Fruit fly (Drosophila melanogaster) whole organism, embryonic: ENCODE data around the gene CG15408.

Experiments
- Bgb ChIP-seq: fragments of 200-800 bp; sonication (Bioruptor generic); IDR thresholded peaks from 2 replicates; pipeline ENCODE4 v1.3.6; 2022; ENCODE audit warnings: missing biosample characterization, missing genetic modification characterization; ENCODE audit not compliant: partially characterized antibody
- Blimp-1 ChIP-seq: fragments of 200-800 bp; sonication (Bioruptor generic); optimal IDR thresholded peaks from 3 replicates; lab custom pipeline; 2018; ENCODE audit warnings: missing biosample characterization, missing genetic modification characterization, mild to moderate bottlenecking, moderate library complexity, missing genetic modification reagents
- CG10209 ChIP-seq: fragments of 200-800 bp; sonication (Bioruptor generic); optimal IDR thresholded peaks from 3 replicates; lab custom pipeline; 2017; ENCODE audit warnings: missing biosample characterization, mild to moderate bottlenecking, missing genetic modification characterization, missing genetic modification reagents
- CG12219 ChIP-seq: fragments of 200-800 bp; sonication (Bioruptor generic); optimal IDR thresholded peaks from 3 replicates; lab custom pipeline; 2018; ENCODE audit warnings: missing biosample characterization, mild to moderate bottlenecking, missing genetic modification characterization
- CG12236 ChIP-seq: fragments of 200-800 bp; sonication (Bioruptor generic); optimal IDR thresholded peaks from 2 replicates; lab custom pipeline; 2016; ENCODE audit warnings: missing biosample characterization, missing genetic modification characterization
- CG14710 ChIP-seq: fragments of 200-800 bp; sonication (Bioruptor generic); optimal IDR thresholded peaks from 3 replicates; lab custom pipeline; 2019; ENCODE audit warnings: missing biosample characterization, mild to moderate bottlenecking, missing genetic modification characterization, moderate library complexity
- CG1529 ChIP-seq: fragments of 200-800 bp; sonication (Bioruptor generic); optimal IDR thresholded peaks from 3 replicates; lab custom pipeline; 2018; ENCODE audit warnings: missing biosample characterization, missing genetic modification characterization
- CG1792 ChIP-seq: fragments of 200-800 bp; sonication (Bioruptor generic); optimal IDR thresholded peaks from 2 replicates; lab custom pipeline; 2016; ENCODE audit warnings: missing biosample characterization, missing genetic modification characterization
- CG18599 ChIP-seq: fragments of 200-800 bp; sonication (Bioruptor generic); optimal IDR thresholded peaks from 3 replicates; lab custom pipeline; 2017; ENCODE audit warnings: missing biosample characterization, missing genetic modification characterization, mild to moderate bottlenecking, moderate library complexity, missing genetic modification reagents
- CG3281 ChIP-seq: fragments of 200-800 bp; sonication (Bioruptor generic); optimal IDR thresholded peaks from 3 replicates; lab custom pipeline; 2017; ENCODE audit warnings: missing biosample characterization, mild to moderate bottlenecking, missing genetic modification characterization
- CG34376 ChIP-seq: fragments of 200-800 bp; sonication (Bioruptor generic); optimal IDR thresholded peaks from 2 replicates; lab custom pipeline; 2018; ENCODE audit warnings: missing biosample characterization, mild to moderate bottlenecking, missing genetic modification characterization
- CG42726 ChIP-seq: fragments of 200-800 bp; sonication (Bioruptor generic); IDR thresholded peaks from 2 replicates; pipeline ENCODE4 v1.3.6; 2022; ENCODE audit warnings: missing biosample characterization, missing genetic modification characterization; ENCODE audit not compliant: partially characterized antibody
- CG5953 ChIP-seq: fragments of 200-800 bp; sonication (Bioruptor generic); IDR thresholded peaks from 2 replicates; pipeline ENCODE4 v1.3.6; 2022; ENCODE audit warnings: missing biosample characterization, missing genetic modification characterization
- CG7928 ChIP-seq: fragments of 200-800 bp; sonication (Bioruptor generic); optimal IDR thresholded peaks from 2 replicates; lab custom pipeline; 2017; ENCODE audit warnings: missing biosample characterization, mild to moderate bottlenecking, missing genetic modification characterization
- CG8359 ChIP-seq: fragments of 200-800 bp; sonication (Bioruptor generic); optimal IDR thresholded peaks from 2 replicates; lab custom pipeline; 2017; ENCODE audit warnings: missing biosample characterization, mild to moderate bottlenecking, missing genetic modification characterization, borderline replicate concordance
- Dref ChIP-seq: fragments of 200-800 bp; sonication (Bioruptor generic); IDR thresholded peaks from 2 replicates; pipeline ENCODE4 v1.3.6; 2022; ENCODE audit warnings: missing biosample characterization, missing genetic modification characterization
- E2f2 ChIP-seq: fragments of 200-800 bp; sonication (Bioruptor generic); IDR thresholded peaks from 2 replicates; pipeline ENCODE4 v1.3.6; 2022; ENCODE audit warnings: missing biosample characterization, missing genetic modification characterization
- Elba2 ChIP-seq: fragments of 200-800 bp; sonication (Bioruptor generic); optimal IDR thresholded peaks from 3 replicates; lab custom pipeline; 2016; ENCODE audit warnings: missing biosample characterization, missing genetic modification characterization
- H15 ChIP-seq: fragments of 200-800 bp; sonication (Bioruptor generic); IDR thresholded peaks from 3 replicates; pipeline ENCODE4 v1.3.6; 2022; ENCODE audit warnings: missing biosample characterization, missing genetic modification characterization
- HLH54F ChIP-seq: fragments of 200-800 bp; sonication (Bioruptor generic); optimal IDR thresholded peaks from 3 replicates; lab custom pipeline; 2016; ENCODE audit warnings: missing biosample characterization, missing genetic modification characterization
- Hand ChIP-seq: fragments of 200-800 bp; sonication (Bioruptor generic); optimal IDR thresholded peaks from 2 replicates; lab custom pipeline; 2017; ENCODE audit warnings: mild to moderate bottlenecking, missing biosample characterization, missing genetic modification reagents, missing genetic modification characterization
- MESR4 ChIP-seq: fragments of 200-800 bp; sonication (Bioruptor generic); optimal IDR thresholded peaks from 2 replicates; lab custom pipeline; 2018; ENCODE audit warnings: missing biosample characterization, mild to moderate bottlenecking, missing genetic modification characterization, moderate library complexity
- Mes4 ChIP-seq: fragments of 200-800 bp; sonication (Bioruptor generic); optimal IDR thresholded peaks from 2 replicates; lab custom pipeline; 2016; ENCODE audit warnings: missing biosample characterization, missing genetic modification characterization
- Nf-YA ChIP-seq: fragments of 200-800 bp; sonication (Bioruptor generic); IDR thresholded peaks from 2 replicates; pipeline ENCODE4 v1.3.6; 2022; ENCODE audit warnings: missing biosample characterization, missing genetic modification characterization
- Optix ChIP-seq: fragments of 200-800 bp; sonication (Bioruptor generic); IDR thresholded peaks from 3 replicates; pipeline ENCODE4 v1.3.6; 2022; ENCODE audit warnings: missing biosample characterization, missing genetic modification characterization
- Rfx ChIP-seq: fragments of 200-800 bp; sonication (Bioruptor generic); IDR thresholded peaks from 2 replicates; pipeline ENCODE4 v1.3.6; 2022; ENCODE audit warnings: missing biosample characterization, missing genetic modification characterization
- Sox102F ChIP-seq: fragments of 200-800 bp; sonication (Bioruptor generic); optimal IDR thresholded peaks from 2 replicates; lab custom pipeline; 2018; ENCODE audit warnings: missing biosample characterization, mild to moderate bottlenecking, missing genetic modification characterization, moderate library complexity
- Stat92E ChIP-seq, 3 experiments: fragments of >200 bp in 2 of 3; fragments of 200-800 bp in 1 of 3; sonication (Bioruptor generic) in 1 of 3; optimal IDR thresholded peaks; 2 replicates each; lab custom pipeline; 2017 to 2019; ENCODE audit warnings: missing biosample characterization in 3 of 3, missing genetic modification characterization in 3 of 3, mild to moderate bottlenecking in 1 of 3, moderate library complexity in 1 of 3
- abd-A ChIP-seq: fragments of 200-800 bp; sonication (Bioruptor generic); optimal IDR thresholded peaks from 3 replicates; lab custom pipeline; 2019; ENCODE audit warnings: missing biosample characterization, mild to moderate bottlenecking, missing genetic modification characterization, moderate library complexity
- aop ChIP-seq: fragments of 200-800 bp; sonication (Bioruptor generic); IDR thresholded peaks from 2 replicates; pipeline ENCODE4 v1.3.6; 2022; ENCODE audit warnings: missing biosample characterization, missing genetic modification characterization
- ara ChIP-seq: fragments of 200-800 bp; sonication (Bioruptor generic); IDR thresholded peaks from 2 replicates; pipeline ENCODE4 v1.3.6; 2022; ENCODE audit warnings: missing biosample characterization, missing genetic modification characterization
- cas ChIP-seq: fragments of 200-800 bp; sonication (Bioruptor generic); IDR thresholded peaks from 2 replicates; pipeline ENCODE4 v1.3.6; 2022; ENCODE audit warnings: missing biosample characterization, missing genetic modification characterization
- chinmo ChIP-seq: fragments of 200-800 bp; sonication (Bioruptor generic); IDR thresholded peaks from 4 replicates; pipeline ENCODE4 v1.3.6; 2022; ENCODE audit warnings: missing biosample characterization, missing genetic modification characterization; ENCODE audit not compliant: partially characterized antibody
- exex ChIP-seq: fragments of 200-800 bp; sonication (Bioruptor generic); optimal IDR thresholded peaks from 4 replicates; lab custom pipeline; 2018; ENCODE audit warnings: missing biosample characterization, mild to moderate bottlenecking, missing genetic modification characterization, moderate library complexity
- fd3F ChIP-seq: fragments of 200-800 bp; sonication (Bioruptor generic); optimal IDR thresholded peaks from 2 replicates; lab custom pipeline; 2018; ENCODE audit warnings: missing biosample characterization, mild to moderate bottlenecking, missing genetic modification characterization, moderate library complexity
- fd64A ChIP-seq: fragments of 200-800 bp; sonication (Bioruptor generic); optimal IDR thresholded peaks from 3 replicates; lab custom pipeline; 2018; ENCODE audit warnings: missing biosample characterization, mild to moderate bottlenecking, missing genetic modification characterization
- inv ChIP-seq: fragments of 200-800 bp; sonication (Bioruptor generic); IDR thresholded peaks from 2 replicates; pipeline ENCODE4 v1.3.6; 2022; ENCODE audit warnings: missing biosample characterization, missing genetic modification characterization; ENCODE audit not compliant: partially characterized antibody
- luna ChIP-seq: fragments of 200-800 bp; sonication (Bioruptor generic); optimal IDR thresholded peaks from 2 replicates; lab custom pipeline; 2016; ENCODE audit warnings: missing biosample characterization, missing genetic modification characterization
- run ChIP-seq: fragments of 200-800 bp; sonication (Bioruptor generic); optimal IDR thresholded peaks from 3 replicates; lab custom pipeline; 2018; ENCODE audit warnings: missing biosample characterization, mild to moderate bottlenecking, missing genetic modification characterization
- sna ChIP-seq: fragments of 200-800 bp; sonication (Bioruptor generic); IDR thresholded peaks from 2 replicates; pipeline ENCODE4 v1.3.6; 2022; ENCODE audit warnings: missing biosample characterization, missing genetic modification characterization; ENCODE audit not compliant: partially characterized antibody
- sob ChIP-seq: fragments of 200-800 bp; sonication (Bioruptor generic); IDR thresholded peaks from 2 replicates; pipeline ENCODE4 v1.3.6; 2022; ENCODE audit warnings: missing biosample characterization, missing genetic modification characterization
- stc ChIP-seq: fragments of 200-800 bp; sonication (Bioruptor generic); IDR thresholded peaks from 2 replicates; pipeline ENCODE4 v1.3.6; 2022; ENCODE audit warnings: missing biosample characterization, missing genetic modification characterization
- tap ChIP-seq: fragments of 200-800 bp; optimal IDR thresholded peaks from 3 replicates; lab custom pipeline; 2019; ENCODE audit warnings: missing biosample characterization, mild to moderate bottlenecking, missing genetic modification characterization, moderate library complexity
- tll ChIP-seq, 2 experiments: fragments of 200-800 bp in 1 of 2; fragments of >200 bp in 1 of 2; sonication (Bioruptor generic) in 1 of 2; optimal IDR thresholded peaks; 2 replicates each; lab custom pipeline; 2017 to 2019; ENCODE audit warnings: missing biosample characterization in 2 of 2, missing genetic modification characterization in 2 of 2, mild to moderate bottlenecking in 1 of 2, moderate library complexity in 1 of 2
- toy ChIP-seq: fragments of 200-800 bp; sonication (Bioruptor generic); IDR thresholded peaks from 2 replicates; pipeline ENCODE4 v1.3.6; 2022; ENCODE audit warnings: missing biosample characterization, missing genetic modification characterization
- yki ChIP-seq: fragments of >200 bp; optimal IDR thresholded peaks from 3 replicates; lab custom pipeline; 2018
- zen ChIP-seq: fragments of 200-800 bp; sonication (Bioruptor generic); optimal IDR thresholded peaks from 3 replicates; lab custom pipeline; 2018; ENCODE audit warnings: missing biosample characterization, mild to moderate bottlenecking, missing genetic modification characterization, moderate library complexity
- zf30C ChIP-seq: fragments of 200-800 bp; sonication (Bioruptor generic); optimal IDR thresholded peaks from 3 replicates; lab custom pipeline; 2018; ENCODE audit warnings: missing biosample characterization, mild to moderate bottlenecking, missing genetic modification characterization
- zfh2 ChIP-seq: fragments of 200-800 bp; sonication (Bioruptor generic); optimal IDR thresholded peaks from 2 replicates; lab custom pipeline; 2016; ENCODE audit warnings: missing biosample characterization, missing genetic modification characterization

CG15408 gene

dm6 chr2L:3338566-3339215 is 6.1 kb downstream of the CG15408 start (continued):
- TF ChIP-seq CG34376 (GFP tag; lab: Kevin White, UChicago), result no peak
- TF ChIP-seq CG1792 (GFP tag; lab: Kevin White, UChicago), result peak; percentile 63
- no peak for TF ChIP-seq inv
- TF ChIP-seq Elba2 (GFP tag; lab: Kevin White, UChicago), result no peak
- no peak for TF ChIP-seq CG42726 (GFP tag; lab: Robert Waterston, UW)
- peak; percentile 83; the same call in 2 of the 3 replicates for TF ChIP-seq H15 (GFP tag; lab: Robert Waterston, UW)
- TF ChIP-seq HLH54F (GFP tag; lab: Kevin White, UChicago), result peak; percentile 9
- peak; percentile 19; the same call in 1 of the 2 replicates for TF ChIP-seq E2f2
- no peak for TF ChIP-seq CG3281
- TF ChIP-seq CG8359 (GFP tag; lab: Kevin White, UChicago), result peak; percentile 72
- TF ChIP-seq MESR4 (GFP tag; lab: Kevin White, UChicago), result peak; percentile 2
- peak; percentile 87 for TF ChIP-seq Optix (GFP tag; lab: Robert Waterston, UW)
- TF ChIP-seq exex, result no peak
- peak; percentile 39 for TF ChIP-seq CG12219 (GFP tag; lab: Kevin White, UChicago)
- TF ChIP-seq tll (GFP tag; optimal IDR thresholded peaks at IDR 0.05; lab: Kevin White, UChicago), result no peak
- peak; percentile 86 for TF ChIP-seq CG1529 (GFP tag; lab: Kevin White, UChicago)
- TF ChIP-seq chinmo, result no peak
- TF ChIP-seq zf30C (GFP tag; lab: Kevin White, UChicago), result no peak
- peak; percentile 90 for TF ChIP-seq Blimp-1 (GFP tag; lab: Kevin White, UChicago)
- peak; percentile 40 for TF ChIP-seq run (tag; lab: Kevin White, UChicago)
- TF ChIP-seq toy (GFP tag; lab: Robert Waterston, UW), result no peak
- no peak for TF ChIP-seq Bgb
- no peak for TF ChIP-seq CG7928 (GFP tag; lab: Kevin White, UChicago)
- TF ChIP-seq zen (tag; lab: Kevin White, UChicago), result peak; percentile 55
- TF ChIP-seq tap (tag; lab: Kevin White, UChicago), result peak; percentile 71
- TF ChIP-seq fd64A (GFP tag; lab: Kevin White, UChicago), result peak; percentile 72
- TF ChIP-seq cas, result no peak
- no peak for TF ChIP-seq Dref (GFP tag; lab: Robert Waterston, UW)
- TF ChIP-seq Nf-YA (GFP tag; lab: Robert Waterston, UW), result peak; percentile 65
- 0 out of 2 replicates have a peak, but pooled peaks have one; percentile 7 for TF ChIP-seq aop (GFP tag; lab: Robert Waterston, UW)
- TF ChIP-seq stc (GFP tag; lab: Robert Waterston, UW), result peak; percentile 77
- TF ChIP-seq ara (GFP tag; lab: Robert Waterston, UW), result peak; percentile 88
- TF ChIP-seq CG14710, result peak; percentile 88
- no peak for TF ChIP-seq abd-A (tag; lab: Kevin White, UChicago)
- TF ChIP-seq CG18599, result peak; percentile 69
- peak; percentile 83 for TF ChIP-seq Mes4 (GFP tag; lab: Kevin White, UChicago)
- no peak for TF ChIP-seq sna (GFP tag; lab: Robert Waterston, UW)
- TF ChIP-seq Hand (GFP tag; lab: Kevin White, UChicago), result no peak
- no peak for TF ChIP-seq Rfx (GFP tag; lab: Robert Waterston, UW)
- no peak for TF ChIP-seq yki (lab: Kevin White, UChicago)
- TF ChIP-seq zfh2, result no peak
- no peak for TF ChIP-seq luna (GFP tag; lab: Kevin White, UChicago)
- peak; percentile 75 for TF ChIP-seq CG12236 (GFP tag; lab: Kevin White, UChicago)
- peak; percentile 67 for TF ChIP-seq CG5953
- TF ChIP-seq Sox102F (GFP tag; lab: Kevin White, UChicago), result peak; percentile 93
- peak; percentile 76 for TF ChIP-seq CG10209
- TF ChIP-seq sob (GFP tag; lab: Robert Waterston, UW), result peak; percentile 48; the same call in 1 of the 2 replicates
- no peak for TF ChIP-seq fd3F (GFP tag; lab: Kevin White, UChicago)
- TF ChIP-seq Stat92E (GFP tag; optimal IDR thresholded peaks at IDR 0.05; lab: Kevin White, UChicago), result peak in 1 of 3 experiments; percentile 50
